Worm (Caenorhabditis elegans) whole organism, L4 larva: ENCODE measurements around the gene Y62H9A.16.

Experiments used
- D1046.2 ChIP-seq: fragments of 200-800 bp; sonication (Bioruptor generic); IDR thresholded peaks from 2 replicates; pipeline ENCODE4 v1.3.6; 2022; ENCODE audit warnings: missing genetic modification characterization, missing compliant biosample characterization
- F10B5.3 ChIP-seq: sonication (generic microtip); optimal IDR thresholded peaks from 2 replicates; lab custom pipeline; 2016; ENCODE audit warnings: mild to moderate bottlenecking, missing genetic modification characterization, missing compliant biosample characterization
- F26F4.8 ChIP-seq: fragments of 200-800 bp; sonication (Bioruptor generic); conservative IDR thresholded peaks from 2 replicates; pipeline ENCODE4 v1.3.6; 2022; ENCODE audit warnings: missing genetic modification characterization, missing compliant biosample characterization
- F44E2.7 ChIP-seq: fragments of 200-800 bp; sonication (Bioruptor generic); IDR thresholded peaks from 2 replicates; pipeline ENCODE4 v2.1.2; 2022; ENCODE audit warnings: missing genetic modification characterization, missing compliant biosample characterization
- F49E8.2 ChIP-seq: sonication (generic microtip); optimal IDR thresholded peaks from 2 replicates; lab custom pipeline; 2016; ENCODE audit warnings: missing compliant biosample characterization, mild to moderate bottlenecking, missing genetic modification characterization, borderline replicate concordance
- Y105C5A.15 ChIP-seq: fragments of 200-800 bp; sonication (Bioruptor generic); IDR thresholded peaks from 2 replicates; pipeline ENCODE4 v1.3.6; 2022; ENCODE audit warnings: missing genetic modification characterization, missing compliant biosample characterization
- Y5F2A.4 ChIP-seq: fragments of 200-800 bp; sonication (Bioruptor generic); optimal IDR thresholded peaks from 2 replicates; lab custom pipeline; 2018; ENCODE audit warnings: mild to moderate bottlenecking, missing genetic modification characterization, missing compliant biosample characterization
- attf-4 ChIP-seq: sonication (generic microtip); optimal IDR thresholded peaks from 3 replicates; lab custom pipeline; 2017; ENCODE audit warnings: missing biosample characterization, missing genetic modification characterization
- ceh-20 ChIP-seq: fragments of 200-800 bp; sonication (Bioruptor generic); IDR thresholded peaks from 2 replicates; pipeline ENCODE4 v1.3.6; 2022; ENCODE audit warnings: missing genetic modification reagents, missing genetic modification characterization, missing compliant biosample characterization
- ceh-28 ChIP-seq: fragments of 150-350 bp; optimal IDR thresholded peaks from 2 replicates; lab custom pipeline; 2014; ENCODE audit warnings: missing biosample characterization, missing genetic modification reagents, missing genetic modification characterization
- ceh-44 ChIP-seq: fragments of 200-800 bp; sonication (Bioruptor generic); IDR thresholded peaks from 2 replicates; pipeline ENCODE4 v1.3.6; 2022; ENCODE audit warnings: missing genetic modification reagents, missing genetic modification characterization, missing compliant biosample characterization
- ceh-62 ChIP-seq: sonication (generic microtip); optimal IDR thresholded peaks from 2 replicates; lab custom pipeline; 2017; ENCODE audit warnings: missing biosample characterization, missing genetic modification characterization
- cey-2 ChIP-seq: sonication (generic microtip); optimal IDR thresholded peaks from 3 replicates; lab custom pipeline; 2017; ENCODE audit warnings: missing genetic modification characterization, mild to moderate bottlenecking, missing compliant biosample characterization, antibody characterized with exemption, borderline replicate concordance; ENCODE audit not compliant: insufficient read depth
- ctbp-1 ChIP-seq: fragments of 200-800 bp; sonication (Bioruptor generic); IDR thresholded peaks from 2 replicates; pipeline ENCODE4 v1.3.6; 2022; ENCODE audit warnings: missing genetic modification reagents, missing genetic modification characterization, missing compliant biosample characterization
- daf-16 ChIP-seq, 3 experiments: sonication (generic microtip); optimal IDR thresholded peaks; 2 replicates each; lab custom pipeline; 2016 to 2017; ENCODE audit warnings: missing genetic modification characterization in 3 of 3, missing genetic modification reagents in 3 of 3, mild to moderate bottlenecking in 2 of 3, missing compliant biosample characterization in 2 of 3, missing biosample characterization in 1 of 3, moderate library complexity in 1 of 3
- daf-19 ChIP-seq: fragments of 200-800 bp; sonication (Bioruptor generic); conservative IDR thresholded peaks from 2 replicates; pipeline ENCODE4 v1.3.6; 2022; ENCODE audit warnings: missing genetic modification characterization, missing compliant biosample characterization
- dmd-8 ChIP-seq: fragments of 200-800 bp; sonication (Bioruptor generic); IDR thresholded peaks from 2 replicates; pipeline ENCODE4 v1.3.6; 2022; ENCODE audit warnings: missing genetic modification characterization, missing compliant biosample characterization
- dmd-9 ChIP-seq: fragments of 200-800 bp; sonication (Bioruptor generic); IDR thresholded peaks from 2 replicates; pipeline ENCODE4 v1.3.6; 2022; ENCODE audit warnings: missing genetic modification reagents, missing genetic modification characterization, missing compliant biosample characterization
- dve-1 ChIP-seq: sonication (generic microtip); optimal IDR thresholded peaks from 2 replicates; lab custom pipeline; 2017; ENCODE audit warnings: antibody characterized with exemption, mild to moderate bottlenecking, missing genetic modification characterization, missing compliant biosample characterization; ENCODE audit not compliant: insufficient read depth
- fkh-10 ChIP-seq: fragments of 150-350 bp; optimal IDR thresholded peaks from 2 replicates; lab custom pipeline; 2014; ENCODE audit warnings: missing biosample characterization, missing genetic modification reagents, missing genetic modification characterization
- gei-8 ChIP-seq: fragments of 200-800 bp; sonication (Bioruptor generic); optimal IDR thresholded peaks from 2 replicates; lab custom pipeline; 2018; ENCODE audit warnings: mild to moderate bottlenecking, missing genetic modification characterization, missing compliant biosample characterization
- lim-7 ChIP-seq: fragments of 200-800 bp; sonication (Bioruptor generic); IDR thresholded peaks from 2 replicates; pipeline ENCODE4 v1.3.6; 2022; ENCODE audit warnings: missing genetic modification characterization, missing compliant biosample characterization
- mep-1 ChIP-seq: fragments of 150-350 bp; sonication (generic microtip); optimal IDR thresholded peaks from 3 replicates; lab custom pipeline; 2014; ENCODE audit warnings: missing biosample characterization, missing genetic modification characterization
- mxl-2 ChIP-seq: fragments of 200-800 bp; sonication (Bioruptor generic); conservative IDR thresholded peaks from 2 replicates; pipeline ENCODE4 v1.3.6; 2022; ENCODE audit warnings: missing genetic modification reagents, missing genetic modification characterization, missing compliant biosample characterization
- nhr-10 ChIP-seq: fragments of 150-350 bp; optimal IDR thresholded peaks from 2 replicates; lab custom pipeline; 2014; ENCODE audit warnings: missing biosample characterization, missing genetic modification characterization
- nhr-102 ChIP-seq: sonication (generic microtip); optimal IDR thresholded peaks from 2 replicates; lab custom pipeline; 2016; ENCODE audit warnings: mild to moderate bottlenecking, missing genetic modification characterization, moderate library complexity, missing compliant biosample characterization
- nhr-111 ChIP-seq: fragments of 200-800 bp; sonication (Bioruptor generic); optimal IDR thresholded peaks from 2 replicates; lab custom pipeline; 2018; ENCODE audit warnings: mild to moderate bottlenecking, missing genetic modification characterization, missing compliant biosample characterization
- nhr-237 ChIP-seq: sonication (generic microtip); optimal IDR thresholded peaks from 2 replicates; lab custom pipeline; 2017; ENCODE audit warnings: missing biosample characterization, missing genetic modification characterization
- nhr-25 ChIP-seq: sonication (generic microtip); optimal IDR thresholded peaks from 2 replicates; lab custom pipeline; 2017; ENCODE audit warnings: missing genetic modification characterization, mild to moderate bottlenecking, missing compliant biosample characterization, antibody characterized with exemption, moderate library complexity, borderline replicate concordance; ENCODE audit not compliant: insufficient read depth
- nhr-42 ChIP-seq: fragments of 200-800 bp; sonication (Bioruptor generic); IDR thresholded peaks from 2 replicates; pipeline ENCODE4 v1.3.6; 2022; ENCODE audit warnings: missing genetic modification characterization, missing compliant biosample characterization
- nhr-77 ChIP-seq: fragments of 150-350 bp; optimal IDR thresholded peaks from 2 replicates; lab custom pipeline; 2014; ENCODE audit warnings: missing biosample characterization, missing genetic modification characterization
- pqm-1 ChIP-seq: sonication (generic microtip); optimal IDR thresholded peaks from 2 replicates; lab custom pipeline; 2017; ENCODE audit warnings: missing biosample characterization, missing genetic modification characterization
- rbr-2 ChIP-seq: sonication (generic microtip); optimal IDR thresholded peaks from 2 replicates; lab custom pipeline; 2016; ENCODE audit warnings: missing genotype, missing genetic modification characterization, missing compliant biosample characterization
- sdz-12 ChIP-seq: fragments of 200-800 bp; sonication (Bioruptor generic); optimal IDR thresholded peaks from 2 replicates; lab custom pipeline; 2018; ENCODE audit warnings: mild to moderate bottlenecking, missing genetic modification characterization, missing compliant biosample characterization
- set-16 ChIP-seq: fragments of 200-800 bp; sonication (Bioruptor generic); IDR thresholded peaks from 2 replicates; pipeline ENCODE4 v1.3.6; 2022; ENCODE audit warnings: missing genetic modification reagents, missing genetic modification characterization, missing compliant biosample characterization
- snpc-1.2 ChIP-seq: fragments of 200-800 bp; sonication (Bioruptor generic); IDR thresholded peaks from 2 replicates; pipeline ENCODE4 v1.3.6; 2022; ENCODE audit warnings: missing genetic modification reagents, missing genetic modification characterization, missing compliant biosample characterization
- snpc-4 ChIP-seq: fragments of 150-350 bp; optimal IDR thresholded peaks from 2 replicates; lab custom pipeline; 2014; ENCODE audit warnings: missing biosample characterization, missing genetic modification characterization
- tag-97 ChIP-seq: fragments of 200-800 bp; sonication (Bioruptor generic); IDR thresholded peaks from 2 replicates; pipeline ENCODE4 v1.3.6; 2022; ENCODE audit warnings: missing genetic modification characterization, missing compliant biosample characterization
- unc-39 ChIP-seq: sonication (generic microtip); optimal IDR thresholded peaks from 2 replicates; lab custom pipeline; 2017; ENCODE audit warnings: missing biosample characterization, missing genetic modification characterization
- unc-62 ChIP-seq, 3 experiments: fragments of 150-350 bp in 1 of 3; sonication (generic microtip); optimal IDR thresholded peaks in 2 of 3; peaks in 1 of 3; 1 replicate in 1 of 3; 2 replicates in 2 of 3; lab custom pipeline; 2014 to 2017; ENCODE audit warnings: missing biosample characterization in 3 of 3, missing genetic modification characterization in 3 of 3, missing genetic modification reagents in 3 of 3, missing genotype in 1 of 3
- vab-7 ChIP-seq: fragments of 200-800 bp; sonication (Bioruptor generic); IDR thresholded peaks from 2 replicates; pipeline ENCODE4 v1.3.6; 2022; ENCODE audit warnings: missing genetic modification reagents, missing genetic modification characterization, missing compliant biosample characterization
- zip-11 ChIP-seq: fragments of 200-800 bp; sonication (Bioruptor generic); IDR thresholded peaks from 2 replicates; pipeline ENCODE4 v1.3.6; 2022; ENCODE audit warnings: missing genetic modification characterization, missing compliant biosample characterization
- ztf-11 ChIP-seq: fragments of 150-350 bp; optimal IDR thresholded peaks from 2 replicates; lab custom pipeline; 2014; ENCODE audit warnings: missing biosample characterization, missing genetic modification characterization

Y62H9A.16 gene

ce11 chrX:11937343-11937935 is 19.3 kb downstream of the Y62H9A.16 start (continued):
- TF ChIP-seq daf-16 (GFP tag; optimal IDR thresholded peaks at IDR 0.05; lab: Kevin White, UChicago) = peak; percentile 96 to 98
- TF ChIP-seq daf-16 (tag; optimal IDR thresholded peaks at IDR 0.05; lab: Kevin White, UChicago) = peak; percentile 93
- peak; percentile 40 for TF ChIP-seq F49E8.2 (tag; lab: Kevin White, UChicago)
- TF ChIP-seq mxl-2 (GFP tag; lab: Robert Waterston, UW) = peak; percentile 84
- peak; percentile 99 for TF ChIP-seq nhr-102 (tag; lab: Kevin White, UChicago)
- TF ChIP-seq nhr-10 (tag; lab: Kevin White, UChicago) = peak; percentile 99
- TF ChIP-seq rbr-2 = peak; percentile 99
- no peak for TF ChIP-seq ceh-62 (tag; lab: Kevin White, UChicago)
- TF ChIP-seq pqm-1 = peak; percentile 68
- TF ChIP-seq fkh-10 (GFP tag; lab: Kevin White, UChicago) = peak; percentile 98
- TF ChIP-seq F26F4.8 (GFP tag; lab: Robert Waterston, UW) = no peak
- peak; percentile 98 for TF ChIP-seq ctbp-1
- no peak for TF ChIP-seq zip-11
- peak; percentile 95 for TF ChIP-seq ceh-20
- no peak for TF ChIP-seq tag-97 (GFP tag; lab: Robert Waterston, UW)
- no peak; the same call in 1 of the 2 replicates for TF ChIP-seq snpc-1.2 (GFP tag; lab: Robert Waterston, UW)
- TF ChIP-seq ceh-44 (GFP tag; lab: Robert Waterston, UW) = no peak
- TF ChIP-seq Y5F2A.4 (GFP tag; lab: Kevin White, UChicago) = peak; percentile 91
- TF ChIP-seq dmd-9 (GFP tag; lab: Robert Waterston, UW) = peak; percentile 88
- peak; percentile 100 for TF ChIP-seq nhr-77 (tag; lab: Kevin White, UChicago)
- TF ChIP-seq unc-39 (tag; lab: Kevin White, UChicago) = peak; percentile 92
- no peak for TF ChIP-seq lim-7 (GFP tag; lab: Robert Waterston, UW)
- peak; percentile 75 for TF ChIP-seq Y105C5A.15 (GFP tag; lab: Robert Waterston, UW)
- TF ChIP-seq daf-19 (GFP tag; lab: Robert Waterston, UW) = peak; percentile 96
- TF ChIP-seq mep-1 = peak; percentile 100
- TF ChIP-seq ztf-11 (tag; lab: Kevin White, UChicago) = peak; percentile 84
- TF ChIP-seq set-16 (GFP tag; lab: Robert Waterston, UW) = no peak
- peak; percentile 88 for TF ChIP-seq gei-8 (GFP tag; lab: Kevin White, UChicago)
- TF ChIP-seq nhr-237 = peak; percentile 90
- peak; percentile 36 for TF ChIP-seq nhr-111 (GFP tag; lab: Kevin White, UChicago)
- peak; percentile 91 to 100 for TF ChIP-seq unc-62 (GFP tag; optimal IDR thresholded peaks at IDR 0.05 in 1 of 2; lab: Kevin White, UChicago)
- TF ChIP-seq unc-62 (tag; optimal IDR thresholded peaks at IDR 0.05; lab: Kevin White, UChicago) = peak; percentile 93
- peak; percentile 97 for TF ChIP-seq nhr-25 (tag; lab: Kevin White, UChicago)
- peak; percentile 74 for TF ChIP-seq attf-4
- peak; percentile 99 for TF ChIP-seq nhr-42
- TF ChIP-seq F10B5.3 (tag; lab: Kevin White, UChicago) = peak; percentile 96
- peak; percentile 53 for TF ChIP-seq snpc-4 (tag; lab: Kevin White, UChicago)
- peak; percentile 89; the same call in 1 of the 2 replicates for TF ChIP-seq D1046.2 (GFP tag; lab: Robert Waterston, UW)

- TF ChIP-seq dve-1 (no peak), nhr-77 (tag; lab: Kevin White, UChicago) (no peak), vab-7 (no peak), sdz-12 (GFP tag; lab: Kevin White, UChicago) (no peak), nhr-10 (tag; lab: Kevin White, UChicago) (no peak), dmd-8 (GFP tag; lab: Robert Waterston, UW) (no peak), F44E2.7 (no peak), ceh-44 (GFP tag; lab: Robert Waterston, UW) (no peak), ceh-28 (no peak), cey-2 (tag; lab: Kevin White, UChicago) (no peak), mep-1 (no peak)
Measured at ce11 chrX:11938826-11939225, 20.7 kb downstream of the Y62H9A.16 start, which contains the start of gene F55G7.5. F55G7.5 (minus strand) TSS chrX:11938926.
